Worm (Caenorhabditis elegans) whole organism, L4 larva: ENCODE results near the gene ttr-59.

ENCODE experiments used
- daf-8 ChIP-seq: fragments of 200-800 bp; sonication (Bioruptor generic); IDR thresholded peaks from 2 replicates; pipeline ENCODE4 v1.3.6; 2022; ENCODE audit warnings: missing genetic modification characterization, missing compliant biosample characterization
- fkh-10 ChIP-seq: fragments of 150-350 bp; optimal IDR thresholded peaks from 2 replicates; lab custom pipeline; 2014; ENCODE audit warnings: missing biosample characterization, missing genetic modification reagents, missing genetic modification characterization
- fos-1 ChIP-seq: fragments of 150-350 bp; optimal IDR thresholded peaks from 2 replicates; lab custom pipeline; 2014; ENCODE audit warnings: missing biosample characterization, missing genetic modification characterization
- mes-2 ChIP-seq: sonication (generic microtip); optimal IDR thresholded peaks from 2 replicates; lab custom pipeline; 2016; ENCODE audit warnings: missing genotype, mild to moderate bottlenecking, missing genetic modification characterization, missing compliant biosample characterization; ENCODE audit not compliant: poor library complexity, severe bottlenecking
- nhr-11 ChIP-seq: fragments of 150-350 bp; optimal IDR thresholded peaks from 2 replicates; lab custom pipeline; 2014; ENCODE audit warnings: missing biosample characterization, missing genetic modification characterization
- unc-130 ChIP-seq: sonication (generic microtip); optimal IDR thresholded peaks from 2 replicates; lab custom pipeline; 2016; ENCODE audit warnings: missing genetic modification reagents, missing genetic modification characterization, missing compliant biosample characterization

DNA sequence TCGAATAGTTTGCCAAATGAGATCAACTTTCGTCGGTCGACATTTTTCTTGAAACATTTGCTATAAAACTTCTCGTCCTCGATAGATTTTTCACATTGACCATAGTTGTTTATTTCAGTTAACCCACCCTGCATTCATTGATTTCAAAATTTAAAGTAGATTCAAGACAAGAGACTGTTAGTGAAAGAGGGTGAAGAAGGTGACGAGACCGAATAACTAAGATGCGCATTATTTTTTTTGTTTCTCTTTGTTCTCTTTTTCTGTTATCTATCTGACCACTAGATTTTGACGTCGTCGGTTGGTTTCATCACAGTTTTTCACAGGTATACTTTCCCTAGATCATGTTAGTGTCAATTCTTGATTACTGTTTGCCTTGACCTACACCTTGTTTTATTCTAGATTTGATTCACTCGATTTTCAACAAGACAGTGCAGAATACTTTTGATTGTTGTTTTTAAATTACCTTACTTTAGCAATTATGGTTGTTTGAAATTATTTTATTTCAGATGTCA, 1.1 kb downstream of the ttr-59 start, which contains the start of gene ttr-30:
- TF ChIP-seq nhr-11 (no peak), fkh-10 (GFP tag; lab: Kevin White, UChicago) (no peak), daf-8 (GFP tag; lab: Robert Waterston, UW) (no peak), mes-2 (tag; lab: Kevin White, UChicago) (no peak), fos-1 (tag; lab: Kevin White, UChicago) (no peak), unc-130 (GFP tag; lab: Kevin White, UChicago) (no peak)
